Worm (Caenorhabditis elegans) whole organism, L1 larva: ENCODE measurements around the gene eak-3.

Experiments used
- ama-1 ChIP-seq: fragments of 150-350 bp; optimal IDR thresholded peaks from 2 replicates; lab custom pipeline; 2014
- fos-1 ChIP-seq: fragments of 150-350 bp; optimal IDR thresholded peaks from 2 replicates; lab custom pipeline; 2014; ENCODE audit warnings: missing biosample characterization, missing genetic modification characterization
- mdl-1 ChIP-seq, 2 experiments: fragments of 150-350 bp; optimal IDR thresholded peaks; 2 replicates each; lab custom pipeline; 2014 to 2017; ENCODE audit warnings: missing biosample characterization in 2 of 2, missing genetic modification characterization in 2 of 2, inconsistent platforms in 1 of 2
- snu-23 ChIP-seq: sonication (generic microtip); optimal IDR thresholded peaks from 2 replicates; lab custom pipeline; 2016; ENCODE audit warnings: missing genetic modification characterization, missing compliant biosample characterization

DNA sequence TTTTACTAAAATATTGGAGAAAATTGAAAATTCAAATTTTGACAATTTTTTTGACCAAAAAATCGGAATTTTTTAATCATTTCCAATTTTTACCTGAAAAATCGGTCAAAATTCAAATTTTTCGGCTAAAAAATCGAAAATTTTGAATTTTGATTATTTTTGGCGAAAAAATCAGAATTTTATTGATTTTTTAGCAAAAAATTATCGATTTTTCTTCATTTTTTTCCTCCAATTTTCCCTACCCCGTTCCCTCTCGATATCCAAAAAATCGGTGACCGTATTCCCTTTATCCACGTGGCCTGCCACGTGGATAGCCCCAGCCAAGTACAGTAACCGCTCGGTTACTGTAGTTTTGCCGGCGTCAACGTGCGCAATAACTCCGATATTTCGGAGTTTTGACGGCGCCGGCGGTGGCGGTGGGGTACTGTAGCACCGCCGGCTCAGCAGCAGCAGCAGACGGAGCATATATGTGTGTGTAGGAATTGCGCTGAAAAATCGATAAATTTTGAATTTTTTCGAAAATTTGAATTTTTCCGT lies 17.0 kb upstream of the eak-3 start, which contains the start of gene Y119D3B.14:
- TF ChIP-seq mdl-1 (tag; optimal IDR thresholded peaks at IDR 0.05; lab: Kevin White, UChicago) (no peak), ama-1 (lab: Kevin White, UChicago) (no peak), fos-1 (tag; lab: Kevin White, UChicago) (no peak), snu-23 (no peak)
